Worm (Caenorhabditis elegans) whole organism, late embryonic: ENCODE data around the gene atg-7.

ENCODE experiments used
- ahr-1 ChIP-seq: sonication (generic microtip); optimal IDR thresholded peaks from 2 replicates; lab custom pipeline; 2016; ENCODE audit warnings: missing genetic modification characterization, missing compliant biosample characterization
- ets-4 ChIP-seq: sonication (generic microtip); optimal IDR thresholded peaks from 2 replicates; lab custom pipeline; 2016; ENCODE audit warnings: missing genetic modification characterization, missing compliant biosample characterization
- fkh-10 ChIP-seq: fragments of 150-350 bp; optimal IDR thresholded peaks from 2 replicates; lab custom pipeline; 2014; ENCODE audit warnings: missing biosample characterization, missing genetic modification reagents, missing genetic modification characterization
- hlh-8 ChIP-seq: sonication (generic microtip); optimal IDR thresholded peaks from 2 replicates; lab custom pipeline; 2016; ENCODE audit warnings: missing genotype, missing genetic modification characterization, missing compliant biosample characterization
- lin-11 ChIP-seq: fragments of 200-800 bp; sonication (Bioruptor generic); optimal IDR thresholded peaks from 2 replicates; lab custom pipeline; 2018; ENCODE audit warnings: mild to moderate bottlenecking, missing genetic modification characterization, missing compliant biosample characterization
- nhr-11 ChIP-seq: fragments of 150-350 bp; optimal IDR thresholded peaks from 2 replicates; lab custom pipeline; 2014; ENCODE audit warnings: missing biosample characterization, missing genetic modification characterization
- nhr-232 ChIP-seq: sonication (generic microtip); optimal IDR thresholded peaks from 2 replicates; lab custom pipeline; 2016; ENCODE audit warnings: missing genetic modification characterization, missing compliant biosample characterization
- pha-4 ChIP-seq: fragments of 150-350 bp; optimal IDR thresholded peaks from 2 replicates; lab custom pipeline; 2018; ENCODE audit warnings: missing biosample characterization, missing genetic modification reagents, missing genetic modification characterization
- pqm-1 ChIP-seq: sonication (generic microtip); optimal IDR thresholded peaks from 2 replicates; lab custom pipeline; 2016; ENCODE audit warnings: missing genetic modification characterization, missing compliant biosample characterization
- rnt-1 ChIP-seq: sonication (generic microtip); optimal IDR thresholded peaks from 2 replicates; lab custom pipeline; 2016; ENCODE audit warnings: missing genetic modification characterization, missing compliant biosample characterization
- sdc-2 ChIP-seq: sonication (generic microtip); optimal IDR thresholded peaks from 2 replicates; lab custom pipeline; 2016; ENCODE audit warnings: missing genotype, missing genetic modification characterization, missing compliant biosample characterization
- tbx-2 ChIP-seq: sonication (generic microtip); optimal IDR thresholded peaks from 2 replicates; lab custom pipeline; 2016; ENCODE audit warnings: missing genetic modification characterization, missing compliant biosample characterization
- tbx-7 ChIP-seq: sonication (generic microtip); optimal IDR thresholded peaks from 2 replicates; lab custom pipeline; 2016; ENCODE audit warnings: missing genotype, missing genetic modification characterization, missing compliant biosample characterization

ce11 chrIV:11119972-11120562, 39.2 kb upstream of the atg-7 start:
- TF ChIP-seq nhr-232 (no peak), tbx-2 (no peak), lin-11 (tag; lab: Kevin White, UChicago) (no peak), rnt-1 (tag; lab: Kevin White, UChicago) (no peak), ahr-1 (no peak), hlh-8 (tag; lab: Kevin White, UChicago) (no peak), ets-4 (tag; lab: Kevin White, UChicago) (no peak), pha-4 (tag; lab: Kevin White, UChicago) (no peak), sdc-2 (tag; lab: Kevin White, UChicago) (no peak), fkh-10 (no peak), pqm-1 (no peak), tbx-7 (tag; lab: Kevin White, UChicago) (no peak), nhr-11 (no peak)
